Worm (Caenorhabditis elegans) whole organism, L3 larva: ENCODE results near the gene ubq-1.

Experiments used
- R02D3.7 ChIP-seq: fragments of 150-350 bp; optimal IDR thresholded peaks from 2 replicates; lab custom pipeline; 2014; ENCODE audit warnings: missing biosample characterization, missing genetic modification characterization
- ama-1 ChIP-seq: fragments of 150-350 bp; optimal IDR thresholded peaks from 2 replicates; lab custom pipeline; 2018
- elt-1 ChIP-seq: fragments of 150-350 bp; optimal IDR thresholded peaks from 2 replicates; lab custom pipeline; 2014; ENCODE audit warnings: missing biosample characterization, missing genetic modification characterization
- snpc-4 ChIP-seq: fragments of 150-350 bp; optimal IDR thresholded peaks from 2 replicates; lab custom pipeline; 2014; ENCODE audit warnings: missing biosample characterization, missing genetic modification characterization
- unc-62 ChIP-seq: fragments of 150-350 bp; sonication (generic microtip); optimal IDR thresholded peaks from 4 replicates; lab custom pipeline; 2014; ENCODE audit warnings: missing biosample characterization, missing genetic modification reagents, missing genetic modification characterization
- zag-1 ChIP-seq: fragments of 150-350 bp; optimal IDR thresholded peaks from 2 replicates; lab custom pipeline; 2014; ENCODE audit warnings: missing biosample characterization, missing genetic modification characterization

ce11 chrIII:5930659-5931058, 9.4 kb upstream of the ubq-1 start:
- TF ChIP-seq elt-1 (no peak), R02D3.7 (no peak), snpc-4 (tag; lab: Kevin White, UChicago) (no peak), ama-1 (lab: Kevin White, UChicago) (no peak), unc-62 (GFP tag; lab: Kevin White, UChicago) (no peak), zag-1 (no peak)
